Worm (Caenorhabditis elegans) whole organism, early embryonic: ENCODE data around the gene Y53F4B.10.
A peak's percentile ranks its signal among the peaks of the same experiment; 100 is the strongest.

ENCODE experiments used
- B0310.2 ChIP-seq: sonication (generic microtip); optimal IDR thresholded peaks from 2 replicates; lab custom pipeline; 2016; ENCODE audit warnings: mild to moderate bottlenecking, missing genetic modification characterization, missing compliant biosample characterization
- F13C5.2 ChIP-seq: sonication (generic microtip); optimal IDR thresholded peaks from 2 replicates; lab custom pipeline; 2017; ENCODE audit warnings: mild to moderate bottlenecking, missing genetic modification characterization, inconsistent platforms, missing compliant biosample characterization
- aly-1 ChIP-seq: sonication (generic microtip); optimal IDR thresholded peaks from 2 replicates; lab custom pipeline; 2016; ENCODE audit warnings: missing genetic modification characterization, missing compliant biosample characterization
- ama-1 ChIP-seq: fragments of 150-350 bp; optimal IDR thresholded peaks from 2 replicates; lab custom pipeline; 2014
- ceh-13 ChIP-seq: fragments of 200-800 bp; sonication (Bioruptor generic); optimal IDR thresholded peaks from 2 replicates; lab custom pipeline; 2018; ENCODE audit warnings: mild to moderate bottlenecking, missing genetic modification characterization, missing compliant biosample characterization
- ceh-36 ChIP-seq: sonication (generic microtip); optimal IDR thresholded peaks from 2 replicates; lab custom pipeline; 2016; ENCODE audit warnings: missing genetic modification characterization, inconsistent platforms, missing compliant biosample characterization
- ets-7 ChIP-seq: sonication (generic microtip); optimal IDR thresholded peaks from 2 replicates; lab custom pipeline; 2016; ENCODE audit warnings: missing genotype, missing genetic modification characterization, missing compliant biosample characterization
- flt-1 ChIP-seq: fragments of 200-800 bp; sonication (Bioruptor generic); IDR thresholded peaks from 2 replicates; pipeline ENCODE4 v1.3.6; 2022; ENCODE audit warnings: missing genetic modification characterization, missing compliant biosample characterization
- hmbx-1 ChIP-seq: sonication (generic microtip); optimal IDR thresholded peaks from 2 replicates; lab custom pipeline; 2016; ENCODE audit warnings: mild to moderate bottlenecking, missing genetic modification characterization, missing compliant biosample characterization
- hmg-4 ChIP-seq: fragments of 200-800 bp; sonication (Bioruptor generic); optimal IDR thresholded peaks from 2 replicates; lab custom pipeline; 2018; ENCODE audit warnings: mild to moderate bottlenecking, missing genetic modification characterization, missing compliant biosample characterization
- hnd-1 ChIP-seq: sonication (generic microtip); optimal IDR thresholded peaks from 2 replicates; lab custom pipeline; 2016; ENCODE audit warnings: missing genetic modification characterization, missing compliant biosample characterization
- pes-1 ChIP-seq: fragments of 200-800 bp; sonication (Bioruptor generic); IDR thresholded peaks from 2 replicates; pipeline ENCODE4 v1.3.6; 2022; ENCODE audit warnings: missing genetic modification reagents, missing genetic modification characterization, missing compliant biosample characterization
- scrt-1 ChIP-seq: fragments of 200-800 bp; sonication (Bioruptor generic); IDR thresholded peaks from 2 replicates; pipeline ENCODE4 v1.3.6; 2022; ENCODE audit warnings: missing genetic modification characterization, missing compliant biosample characterization
- sea-1 ChIP-seq: fragments of 200-800 bp; sonication (Bioruptor generic); conservative IDR thresholded peaks from 2 replicates; pipeline ENCODE4 v1.3.6; 2022; ENCODE audit warnings: missing genetic modification characterization, missing compliant biosample characterization
- tbx-11 ChIP-seq: fragments of 200-800 bp; sonication (Bioruptor generic); IDR thresholded peaks from 2 replicates; pipeline ENCODE4 v1.3.6; 2022; ENCODE audit warnings: missing genetic modification characterization, missing compliant biosample characterization
- tbx-37 ChIP-seq: fragments of 200-800 bp; sonication (Bioruptor generic); conservative IDR thresholded peaks from 2 replicates; pipeline ENCODE4 v1.3.6; 2022; ENCODE audit warnings: missing genetic modification reagents, missing genetic modification characterization, missing compliant biosample characterization
- tra-4 ChIP-seq: sonication (generic microtip); optimal IDR thresholded peaks from 2 replicates; lab custom pipeline; 2017; ENCODE audit warnings: missing genetic modification characterization, missing compliant biosample characterization

The Y53F4B.10 gene

ce11 chrII:15003410-15003809 is at the start of gene Y53F4B.10:
Gene Y53F4B.10, minus strand, starts transcription at chrII:15003510.
- TF ChIP-seq hmbx-1 (tag; lab: Kevin White, UChicago) = no peak
- TF ChIP-seq scrt-1 = no peak
- no peak for TF ChIP-seq ceh-13 (GFP tag; lab: Kevin White, UChicago)
- TF ChIP-seq tbx-37 = no peak
- no peak for TF ChIP-seq tra-4 (tag; lab: Kevin White, UChicago)
- TF ChIP-seq hnd-1 (tag; lab: Kevin White, UChicago) = no peak
- TF ChIP-seq B0310.2 (tag; lab: Kevin White, UChicago) = no peak
- TF ChIP-seq tbx-11 (GFP tag; lab: Robert Waterston, UW) = no peak

- TF ChIP-seq tbx-37 = no peak
- TF ChIP-seq F13C5.2 = no peak
- no peak for TF ChIP-seq scrt-1
- TF ChIP-seq aly-1 = no peak
- TF ChIP-seq pes-1 (GFP tag; lab: Robert Waterston, UW) = no peak
- no peak for TF ChIP-seq flt-1 (GFP tag; lab: Robert Waterston, UW)
- TF ChIP-seq tra-4 (tag; lab: Kevin White, UChicago) = no peak
- TF ChIP-seq B0310.2 (tag; lab: Kevin White, UChicago) = no peak
- no peak for TF ChIP-seq ceh-13 (GFP tag; lab: Kevin White, UChicago)
- no peak for TF ChIP-seq hmg-4 (GFP tag; lab: Kevin White, UChicago)
- no peak for TF ChIP-seq ama-1
- TF ChIP-seq hnd-1 (tag; lab: Kevin White, UChicago) = no peak
- TF ChIP-seq hmbx-1 (tag; lab: Kevin White, UChicago) = no peak
- no peak for TF ChIP-seq ets-7 (tag; lab: Kevin White, UChicago)
- no peak for TF ChIP-seq sea-1 (GFP tag; lab: Robert Waterston, UW)
- TF ChIP-seq ceh-36 (tag; lab: Kevin White, UChicago) = no peak
- TF ChIP-seq tbx-11 (GFP tag; lab: Robert Waterston, UW) = no peak
Measured at ce11 chrII:15042310-15042709, 39.0 kb upstream of the Y53F4B.10 start.

- TF ChIP-seq tra-4 (tag; lab: Kevin White, UChicago) (no peak), sea-1 (GFP tag; lab: Robert Waterston, UW) (no peak), F13C5.2 (no peak), pes-1 (GFP tag; lab: Robert Waterston, UW) (no peak), tbx-37 (no peak), flt-1 (GFP tag; lab: Robert Waterston, UW) (no peak), ceh-13 (GFP tag; lab: Kevin White, UChicago) (no peak), tbx-11 (GFP tag; lab: Robert Waterston, UW) (no peak), scrt-1 (no peak), ceh-36 (tag; lab: Kevin White, UChicago) (no peak)
Measured at ce11 chrII:15039104-15039503, 35.8 kb upstream of the Y53F4B.10 start, which contains the start of gene trip-4. Gene trip-4, plus strand, starts transcription at chrII:15039404.

- TF ChIP-seq ama-1 (no peak), aly-1 (no peak), hmbx-1 (tag; lab: Kevin White, UChicago) (no peak), hnd-1 (tag; lab: Kevin White, UChicago) (no peak), tra-4 (tag; lab: Kevin White, UChicago) (no peak), tbx-11 (GFP tag; lab: Robert Waterston, UW) (no peak), hmg-4 (GFP tag; lab: Kevin White, UChicago) (no peak), tbx-37 (no peak), B0310.2 (tag; lab: Kevin White, UChicago) (no peak), ceh-36 (tag; lab: Kevin White, UChicago) (no peak)
Measured at ce11 chrII:15037782-15038181, 34.5 kb upstream of the Y53F4B.10 start, which contains the start of gene Y53F4B.14. Gene Y53F4B.14, plus strand, starts transcription at chrII:15037991.

- TF ChIP-seq ama-1 (no peak), ceh-36 (tag; lab: Kevin White, UChicago) (no peak), hmg-4 (GFP tag; lab: Kevin White, UChicago) (no peak), ceh-13 (GFP tag; lab: Kevin White, UChicago) (no peak), sea-1 (GFP tag; lab: Robert Waterston, UW) (no peak), hnd-1 (tag; lab: Kevin White, UChicago) (no peak), pes-1 (GFP tag; lab: Robert Waterston, UW) (no peak), hmbx-1 (tag; lab: Kevin White, UChicago) (no peak), F13C5.2 (no peak), flt-1 (GFP tag; lab: Robert Waterston, UW) (no peak), ets-7 (tag; lab: Kevin White, UChicago) (no peak), tra-4 (tag; lab: Kevin White, UChicago) (no peak), tbx-37 (no peak), aly-1 (no peak), tbx-11 (GFP tag; lab: Robert Waterston, UW) (no peak), B0310.2 (tag; lab: Kevin White, UChicago) (no peak), scrt-1 (no peak)
Measured at ce11 chrII:15026389-15026788, 23.1 kb upstream of the Y53F4B.10 start.

ce11 chrII:15025599-15026164 is 22.4 kb upstream of the Y53F4B.10 start, which contains the start of gene cmtr-1:
Gene cmtr-1, plus strand, starts transcription at chrII:15026114.
- TF ChIP-seq B0310.2 (tag; lab: Kevin White, UChicago) = peak; percentile 12
- peak; percentile 8 for TF ChIP-seq hnd-1 (tag; lab: Kevin White, UChicago)
- no peak for TF ChIP-seq ceh-36 (tag; lab: Kevin White, UChicago)
- no peak for TF ChIP-seq hmbx-1 (tag; lab: Kevin White, UChicago)
- TF ChIP-seq hmg-4 (GFP tag; lab: Kevin White, UChicago) = peak; percentile 80
- no peak for TF ChIP-seq tra-4 (tag; lab: Kevin White, UChicago)
- no peak for TF ChIP-seq aly-1
- TF ChIP-seq F13C5.2 = peak; percentile 71
- TF ChIP-seq ama-1 = peak; percentile 64
- TF ChIP-seq scrt-1 = no peak
- no peak for TF ChIP-seq pes-1 (GFP tag; lab: Robert Waterston, UW)
- no peak for TF ChIP-seq tbx-11 (GFP tag; lab: Robert Waterston, UW)
- TF ChIP-seq flt-1 (GFP tag; lab: Robert Waterston, UW) = peak; percentile 55; the same call in 1 of the 2 replicates
- TF ChIP-seq tbx-37 = peak; percentile 48; the same call in 1 of the 2 replicates
- TF ChIP-seq sea-1 (GFP tag; lab: Robert Waterston, UW) = 0 out of 2 replicates have a peak, but pooled peaks have one; percentile 39
- TF ChIP-seq ets-7 (tag; lab: Kevin White, UChicago) = no peak
- TF ChIP-seq ceh-13 (GFP tag; lab: Kevin White, UChicago) = peak; percentile 16
